Worm (Caenorhabditis elegans) whole organism, late embryonic: ENCODE results near the gene T01H3.2.

Source experiments
- gmeb-2 ChIP-seq: sonication (generic microtip); optimal IDR thresholded peaks from 2 replicates; lab custom pipeline; 2016; ENCODE audit warnings: missing genetic modification characterization, inconsistent platforms, missing compliant biosample characterization
- nhr-11 ChIP-seq: fragments of 150-350 bp; optimal IDR thresholded peaks from 2 replicates; lab custom pipeline; 2014; ENCODE audit warnings: missing biosample characterization, missing genetic modification characterization
- pqm-1 ChIP-seq: sonication (generic microtip); optimal IDR thresholded peaks from 2 replicates; lab custom pipeline; 2016; ENCODE audit warnings: missing genetic modification characterization, missing compliant biosample characterization

- TF ChIP-seq gmeb-2 (tag; lab: Kevin White, UChicago) = no peak
- TF ChIP-seq nhr-11 (tag; lab: Kevin White, UChicago) = no peak
- no peak for TF ChIP-seq pqm-1 (tag; lab: Kevin White, UChicago)
These were observed 14.2 kb downstream of the T01H3.2 start for ce11 chrII:7863480-7864125.
